Worm (Caenorhabditis elegans): ENCODE data around the gene srt-19.

srt-19 gene

DNA sequence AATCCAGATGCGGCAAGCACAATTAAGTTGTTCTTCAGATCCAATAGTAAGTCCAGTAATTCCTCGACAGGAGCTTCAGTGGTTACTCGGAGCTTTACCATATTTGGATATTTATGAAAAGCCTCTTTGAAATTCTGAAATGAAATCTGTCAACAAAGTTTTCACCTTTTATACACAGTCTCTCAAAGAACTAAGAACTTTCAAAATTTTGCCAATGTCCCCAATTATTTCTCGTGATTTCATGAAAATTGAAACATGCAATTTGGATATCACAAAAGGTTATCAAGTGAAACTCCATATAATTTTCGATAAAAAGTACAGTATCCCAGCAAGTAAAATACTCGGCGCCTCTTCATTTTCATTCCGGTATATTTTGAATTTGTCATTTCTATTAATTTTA is 11.1 kb downstream of the srt-19 start, which contains the start of gene F47D2.11:
TSS of gene F47D2.11 (minus strand) at position 101 of the 400 bp plus-strand sequence.
- TF ChIP-seq rnt-1 (tag; optimal IDR thresholded peaks at IDR 0.05) (no peak), sptf-1 (tag; optimal IDR thresholded peaks at IDR 0.05) (no peak), unc-30 (tag; optimal IDR thresholded peaks at IDR 0.05) (no peak), blmp-1 (tag; optimal IDR thresholded peaks at IDR 0.05) (no peak), efl-3 (GFP tag; optimal IDR thresholded peaks at IDR 0.05) (no peak), nhr-71 (tag; optimal IDR thresholded peaks at IDR 0.05) (no peak), nhr-12 (tag; optimal IDR thresholded peaks at IDR 0.05) (no peak), elt-3 (tag; optimal IDR thresholded peaks at IDR 0.05) (no peak), lin-35 (GFP tag; optimal IDR thresholded peaks at IDR 0.05) (no peak), unc-62 (GFP tag; optimal IDR thresholded peaks at IDR 0.05) (no peak), ceh-82 (tag; optimal IDR thresholded peaks at IDR 0.05) (no peak), nhr-77 (tag; optimal IDR thresholded peaks at IDR 0.05) (no peak), aha-1 (tag; optimal IDR thresholded peaks at IDR 0.05) (no peak), fos-1 (tag; optimal IDR thresholded peaks at IDR 0.05) (no peak), snu-23 (GFP tag; optimal IDR thresholded peaks at IDR 0.05) (no peak), nhr-85 (tag) (no peak), mdl-1 (tag; optimal IDR thresholded peaks at IDR 0.05) (no peak), alr-1 (tag; optimal IDR thresholded peaks at IDR 0.05; ENCODE audit: borderline replicate concordance) (no peak), snpc-4 (tag; optimal IDR thresholded peaks at IDR 0.05) (no peak), tlp-1 (tag; optimal IDR thresholded peaks at IDR 0.05) (no peak)

DNA sequence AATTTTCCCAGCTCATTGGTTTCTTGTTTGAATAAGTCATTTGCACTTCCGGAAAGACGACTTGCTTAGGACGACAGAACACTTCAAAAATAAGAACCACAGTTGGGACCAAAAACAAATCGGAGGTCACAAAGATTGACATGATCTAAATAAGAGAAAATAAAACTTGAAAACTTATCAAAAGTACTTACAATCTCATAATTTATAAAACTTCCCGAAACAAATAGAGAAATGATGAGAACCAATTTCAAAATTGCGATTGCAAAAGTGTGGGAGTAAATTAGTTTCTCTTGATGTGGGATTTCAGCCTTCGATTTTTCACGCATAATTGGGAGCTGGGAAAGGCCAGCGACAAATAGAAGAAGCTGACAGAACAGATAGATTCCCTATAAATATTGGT is 13.7 kb downstream of the srt-19 start, which contains the start of gene ZC132.11:
TSS of gene ZC132.11 (minus strand) at position 101 of the 400 bp plus-strand sequence.
- no peak for TF ChIP-seq grh-1 (GFP tag; IDR thresholded peaks at IDR 0.05)
- no peak for TF ChIP-seq nhr-76 (tag; optimal IDR thresholded peaks at IDR 0.05)
- TF ChIP-seq nhr-11 (tag; optimal IDR thresholded peaks at IDR 0.05) = no peak
- TF ChIP-seq sptf-1 (tag; optimal IDR thresholded peaks at IDR 0.05) = no peak
- no peak for TF ChIP-seq mef-2 (tag; optimal IDR thresholded peaks at IDR 0.05)
- TF ChIP-seq pqm-1 (tag; optimal IDR thresholded peaks at IDR 0.05) = no peak
- no peak for TF ChIP-seq pag-3 (tag; optimal IDR thresholded peaks at IDR 0.05; ENCODE audit: borderline replicate concordance, insufficient read depth)
- TF ChIP-seq irx-1 (tag; optimal IDR thresholded peaks at IDR 0.05) = no peak
- TF ChIP-seq jun-1 (tag; optimal IDR thresholded peaks at IDR 0.05) = no peak
- TF ChIP-seq hlh-17 (GFP tag; optimal IDR thresholded peaks at IDR 0.05; ENCODE audit: borderline replicate concordance) = no peak
- no peak for TF ChIP-seq egl-27 (tag; optimal IDR thresholded peaks at IDR 0.05)
- no peak for TF ChIP-seq nhr-90 (tag; optimal IDR thresholded peaks at IDR 0.05; ENCODE audit: poor library complexity)
- no peak for TF ChIP-seq lin-14 (GFP tag; optimal IDR thresholded peaks at IDR 0.05)
- no peak for TF ChIP-seq fkh-8 (tag; optimal IDR thresholded peaks at IDR 0.05)
- no peak for TF ChIP-seq dsc-1 (tag; optimal IDR thresholded peaks at IDR 0.05)
- TF ChIP-seq sup-37 (GFP tag; optimal IDR thresholded peaks at IDR 0.05) = no peak
- no peak for TF ChIP-seq tlp-1 (tag; optimal IDR thresholded peaks at IDR 0.05)
- no peak for TF ChIP-seq fos-1 (tag; optimal IDR thresholded peaks at IDR 0.05)
- TF ChIP-seq unc-86 (tag; optimal IDR thresholded peaks at IDR 0.05) = no peak

DNA sequence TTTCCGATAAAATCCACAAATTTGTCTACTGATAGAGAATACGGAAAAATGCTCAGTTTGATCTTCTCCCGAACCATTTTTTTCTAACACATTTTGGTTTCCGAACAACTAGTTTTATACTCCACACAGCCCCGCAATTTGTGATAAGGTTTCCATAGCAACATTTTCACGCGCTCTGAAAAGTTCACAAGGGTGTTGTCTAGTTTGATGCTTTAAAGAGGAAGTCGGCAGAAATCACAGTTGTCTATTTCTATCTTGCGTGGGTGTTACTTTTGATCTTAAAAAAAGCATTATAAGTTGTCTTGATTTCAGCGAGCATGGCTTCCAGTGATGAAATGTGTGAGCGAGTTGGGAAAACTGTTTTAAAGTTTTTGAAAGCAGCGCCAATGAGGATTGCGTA is 14.9 kb downstream of the srt-19 start, which contains the start of gene ZC132.3:
TSS of gene ZC132.3 (minus strand) at position 101 of the 400 bp plus-strand sequence.
- TF ChIP-seq nhr-85 (tag) = no peak
- no peak for TF ChIP-seq alr-1 (tag; optimal IDR thresholded peaks at IDR 0.05; ENCODE audit: borderline replicate concordance)
- TF ChIP-seq nhr-20 (tag; optimal IDR thresholded peaks at IDR 0.05) = no peak
- no peak for TF ChIP-seq unc-30 (tag; optimal IDR thresholded peaks at IDR 0.05)
- no peak for TF ChIP-seq sup-37 (GFP tag; optimal IDR thresholded peaks at IDR 0.05)
- no peak for TF ChIP-seq nhr-19 (GFP tag; conservative IDR thresholded peaks at IDR 0.05)
- no peak for TF ChIP-seq vab-15 (tag; optimal IDR thresholded peaks at IDR 0.05)
- no peak for TF ChIP-seq ceh-63 (GFP tag; optimal IDR thresholded peaks at IDR 0.05)
- TF ChIP-seq elt-3 (tag; optimal IDR thresholded peaks at IDR 0.05) = no peak
- TF ChIP-seq nhr-47 (tag; optimal IDR thresholded peaks at IDR 0.05) = no peak
- no peak for TF ChIP-seq mef-2 (tag; optimal IDR thresholded peaks at IDR 0.05)
- no peak for TF ChIP-seq tbx-2 (tag; optimal IDR thresholded peaks at IDR 0.05)
- TF ChIP-seq dpl-1 (GFP tag; optimal IDR thresholded peaks at IDR 0.05) = no peak
- no peak for TF ChIP-seq ceh-90 (tag; optimal IDR thresholded peaks at IDR 0.05)
- TF ChIP-seq lin-13 (GFP tag; optimal IDR thresholded peaks at IDR 0.05) = no peak
- no peak for TF ChIP-seq nhr-12 (tag; optimal IDR thresholded peaks at IDR 0.05)
- TF ChIP-seq unc-130 (tag; optimal IDR thresholded peaks at IDR 0.05) = no peak
- TF ChIP-seq nhr-28 (tag; optimal IDR thresholded peaks at IDR 0.05) = no peak
- TF ChIP-seq grh-1 (GFP tag; IDR thresholded peaks at IDR 0.05) = no peak
- TF ChIP-seq fos-1 (tag; optimal IDR thresholded peaks at IDR 0.05) = no peak

Measured in whole organism, L1 larva.